Fruit fly (Drosophila melanogaster) whole organism, larva: Measurements from ENCODE around the gene inaE.

Source experiments
- noc ChIP-seq: fragments of 200-800 bp; sonication (Bioruptor generic); optimal IDR thresholded peaks from 3 replicates; lab custom pipeline; 2019; ENCODE audit warnings: missing biosample characterization, mild to moderate bottlenecking, missing genetic modification characterization, moderate library complexity

Gene inaE

DNA sequence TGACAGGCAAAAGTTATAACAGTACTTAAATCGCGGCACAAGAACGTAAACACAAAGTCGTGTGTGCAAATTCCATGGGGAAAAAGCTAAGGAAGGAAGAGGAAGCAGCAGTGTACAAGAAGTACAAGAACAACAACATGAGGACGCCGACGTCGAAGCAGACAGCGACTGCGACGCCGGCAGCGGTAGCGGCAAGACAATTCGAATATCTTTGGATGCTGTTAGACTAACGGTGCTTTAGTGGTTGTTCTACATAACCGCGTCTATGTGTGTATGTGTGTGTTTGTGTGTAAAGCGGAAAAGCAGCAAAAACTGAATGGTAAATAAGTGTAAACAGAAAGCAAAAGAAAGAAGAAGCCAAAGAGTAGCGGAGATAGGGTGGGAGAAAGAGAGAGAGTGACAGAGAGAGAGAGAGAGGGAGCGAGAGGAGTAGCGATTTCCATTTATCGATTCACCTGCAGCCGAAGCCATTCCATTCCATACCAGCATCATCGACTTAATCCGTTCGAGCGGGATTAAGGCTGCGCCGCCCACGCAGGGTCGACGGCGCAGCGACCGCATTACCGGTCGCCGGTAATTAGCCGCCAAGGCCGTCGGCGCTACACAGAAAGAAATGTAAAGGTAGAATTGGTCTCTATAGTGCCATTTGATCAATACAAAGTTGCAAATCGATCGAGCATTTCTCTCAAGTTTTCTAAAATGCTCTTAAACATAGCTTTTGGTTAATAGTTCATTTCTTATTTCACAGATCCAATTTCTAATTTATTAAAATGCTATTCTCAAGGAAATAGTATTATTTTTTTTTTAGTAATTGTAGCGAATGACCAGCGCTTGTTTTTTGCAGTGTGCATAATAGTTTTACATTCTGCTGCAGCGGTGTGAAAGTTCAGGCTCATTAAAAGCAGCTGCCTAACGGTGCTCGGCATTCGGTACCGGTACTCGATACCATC, 719 bp downstream of the inaE start:
- TF ChIP-seq noc (tag; lab: Kevin White, UChicago), result peak; percentile 7

DNA sequence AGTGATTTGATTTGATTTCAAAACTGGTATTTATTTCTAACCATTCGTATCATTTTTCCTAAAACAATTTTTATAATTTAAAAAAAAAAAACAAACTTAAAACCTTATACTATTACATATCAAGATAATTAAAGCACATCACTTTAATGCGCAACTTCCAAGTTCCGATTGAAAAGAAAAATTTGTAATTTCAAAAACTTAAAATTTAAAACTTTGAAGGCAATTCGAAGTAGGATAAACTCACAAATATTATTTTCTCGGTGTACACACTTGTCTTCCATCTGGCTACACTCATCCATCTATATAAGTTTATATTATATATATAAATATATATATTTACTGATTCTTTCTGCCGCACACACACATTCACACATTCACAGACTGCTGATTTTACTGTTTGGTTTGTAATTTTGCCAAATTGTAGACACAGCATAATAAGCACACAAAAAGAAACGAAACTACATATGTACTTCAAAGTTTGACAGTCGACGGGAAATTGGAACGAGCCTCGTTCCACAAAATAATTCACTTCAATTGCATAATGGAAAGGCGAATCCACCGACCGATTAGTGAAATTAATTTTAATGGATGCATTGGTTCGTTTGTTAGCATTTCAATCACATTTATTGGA, 2.6 kb downstream of the inaE start:
- no peak for TF ChIP-seq noc (tag; lab: Kevin White, UChicago)

DNA sequence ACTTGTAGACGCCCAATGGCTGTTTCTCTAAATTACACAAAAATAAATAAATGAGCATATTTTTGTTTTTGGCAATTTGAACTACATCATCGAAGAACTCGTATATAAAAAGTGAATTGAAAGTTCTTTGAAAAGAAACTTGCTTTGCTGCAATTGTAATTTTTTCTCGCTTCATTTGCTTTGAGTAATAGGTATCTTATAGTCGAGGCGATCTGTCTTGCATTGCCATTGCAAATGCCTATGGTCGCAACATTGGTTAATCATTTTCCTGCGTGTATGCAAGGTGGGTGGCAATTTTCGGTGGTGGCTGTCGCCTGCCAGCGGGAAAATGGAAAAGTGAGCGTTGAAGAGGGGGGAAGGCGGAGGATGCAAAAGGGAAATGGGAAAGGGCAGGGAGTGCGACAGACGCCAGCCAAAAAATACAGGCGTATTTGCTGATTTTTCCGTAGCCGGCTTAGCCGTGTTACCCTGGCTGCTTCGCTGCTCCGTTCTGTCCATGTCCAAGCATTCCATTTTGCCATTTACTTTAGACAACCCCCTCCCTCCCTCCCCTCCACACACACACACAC, 3.9 kb downstream of the inaE start:
- no peak for TF ChIP-seq noc (tag; lab: Kevin White, UChicago)

DNA sequence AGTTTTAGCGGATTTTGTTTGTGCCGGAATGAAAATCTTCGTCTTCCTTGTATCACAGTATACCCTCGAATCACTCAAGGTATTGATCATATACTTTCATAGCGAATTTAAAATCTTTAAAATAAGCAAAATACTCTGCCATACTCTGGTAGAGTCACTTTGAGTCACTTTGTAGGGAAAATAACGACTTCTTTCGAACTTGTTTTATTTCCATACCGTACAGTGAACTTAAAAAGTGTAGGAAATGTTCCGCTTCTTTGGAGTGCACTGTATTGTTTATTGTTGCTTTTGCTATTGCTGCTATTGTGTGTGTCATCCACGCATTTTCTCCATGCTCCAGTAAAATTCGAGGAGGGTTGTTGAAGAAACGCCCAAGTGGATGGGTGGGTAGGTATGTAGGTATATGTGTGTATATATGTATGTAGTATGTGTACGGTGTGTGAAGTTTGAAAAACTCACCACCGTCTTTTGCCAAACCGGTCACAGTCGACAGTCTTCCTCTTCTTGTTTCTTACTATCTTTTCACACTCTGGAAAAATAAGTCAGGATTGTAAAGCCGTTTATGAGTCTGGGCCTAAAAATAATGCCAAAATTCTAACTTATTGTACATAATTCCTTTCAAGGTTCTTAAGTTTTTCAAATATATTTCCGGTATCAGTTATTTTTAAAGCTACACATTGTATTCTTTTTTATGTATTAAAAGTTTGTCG, 5.6 kb downstream of the inaE start:
- TF ChIP-seq noc (tag; lab: Kevin White, UChicago), result no peak

DNA sequence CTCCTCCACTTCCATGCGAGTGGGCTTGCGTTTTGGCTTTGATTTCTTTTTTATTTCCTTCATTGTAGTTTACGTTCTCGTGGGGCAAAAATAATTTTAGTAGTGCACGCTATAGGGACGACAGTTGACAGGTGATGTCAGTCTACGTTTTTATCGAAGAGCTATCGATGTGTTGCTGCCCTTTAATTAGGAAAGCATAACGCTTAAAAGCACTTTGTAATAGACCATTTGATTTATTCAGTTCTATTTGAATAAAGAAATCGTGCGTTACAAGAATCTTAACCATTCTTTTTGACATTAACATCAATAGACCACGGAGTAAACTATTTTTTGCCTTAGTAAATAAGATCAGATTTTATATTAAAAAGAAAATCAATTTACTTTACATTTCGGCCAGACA, 7.5 kb downstream of the inaE start, which contains the start of gene CG10993:
Gene CG10993, minus strand, starts transcription at position 101 of the 400 bp plus-strand sequence.
- TF ChIP-seq noc (tag; lab: Kevin White, UChicago), result no peak

DNA sequence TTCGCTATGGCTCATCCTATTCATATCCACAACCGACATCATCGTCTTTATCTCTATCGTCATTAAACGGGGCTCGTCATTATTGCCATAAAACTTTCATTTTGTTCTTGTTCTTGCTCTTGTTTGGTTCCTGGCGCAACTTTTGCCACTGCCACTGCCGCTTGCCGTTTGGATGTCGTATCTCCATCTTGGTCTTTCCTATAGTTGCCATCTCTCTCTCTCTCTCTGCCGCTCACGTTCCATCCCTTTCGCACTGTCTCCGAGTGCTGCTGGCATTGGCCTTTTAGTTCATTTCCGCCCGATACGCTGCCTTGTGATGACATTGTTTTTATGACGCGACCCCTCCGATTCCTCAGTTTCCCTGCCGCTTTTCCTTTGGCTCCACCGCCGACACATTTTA, 8.9 kb downstream of the inaE start:
- TF ChIP-seq noc (tag; lab: Kevin White, UChicago), result no peak

DNA sequence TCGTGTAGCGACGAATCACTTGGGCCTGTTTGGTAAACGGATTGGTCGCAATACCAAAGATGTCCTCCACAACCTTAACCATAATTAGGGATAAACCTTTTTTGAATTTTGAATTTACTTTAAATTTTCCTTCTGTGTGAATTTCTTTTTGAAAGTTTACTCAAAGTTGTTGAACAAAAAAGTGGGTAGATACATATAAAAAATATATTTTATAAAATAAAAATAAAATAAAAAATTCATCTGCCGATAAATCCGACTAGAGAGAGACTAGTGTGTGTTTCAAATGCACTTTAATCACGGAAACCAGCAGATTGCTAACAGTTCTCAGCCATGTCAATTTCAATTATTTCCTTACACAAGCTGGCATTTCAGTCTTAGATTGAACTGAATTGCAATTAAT, 14.0 kb downstream of the inaE start, which contains the start of gene CG10996:
Gene CG10996, minus strand, starts transcription at position 101 of the 400 bp plus-strand sequence.
- no peak for TF ChIP-seq noc (tag; lab: Kevin White, UChicago)

DNA sequence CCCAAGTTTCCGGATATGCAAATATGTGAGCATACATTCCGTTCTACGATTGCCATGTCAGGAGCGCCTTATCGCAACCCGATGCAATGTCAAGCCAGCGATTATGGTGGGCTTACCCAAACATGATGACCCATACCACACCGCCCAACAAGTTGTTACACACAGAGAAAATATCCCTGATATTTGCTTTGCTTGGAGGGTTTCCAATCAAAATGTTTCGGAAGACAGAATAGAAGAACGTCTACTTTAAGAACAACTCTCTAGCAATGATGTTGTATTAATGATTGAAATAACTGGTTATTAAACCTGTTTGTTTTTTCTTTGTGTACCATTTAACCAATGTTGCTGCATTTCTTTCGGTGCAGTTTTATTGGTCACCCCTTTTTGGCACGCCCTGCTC, 17.2 kb downstream of the inaE start:
- TF ChIP-seq noc (tag; lab: Kevin White, UChicago), result no peak

DNA sequence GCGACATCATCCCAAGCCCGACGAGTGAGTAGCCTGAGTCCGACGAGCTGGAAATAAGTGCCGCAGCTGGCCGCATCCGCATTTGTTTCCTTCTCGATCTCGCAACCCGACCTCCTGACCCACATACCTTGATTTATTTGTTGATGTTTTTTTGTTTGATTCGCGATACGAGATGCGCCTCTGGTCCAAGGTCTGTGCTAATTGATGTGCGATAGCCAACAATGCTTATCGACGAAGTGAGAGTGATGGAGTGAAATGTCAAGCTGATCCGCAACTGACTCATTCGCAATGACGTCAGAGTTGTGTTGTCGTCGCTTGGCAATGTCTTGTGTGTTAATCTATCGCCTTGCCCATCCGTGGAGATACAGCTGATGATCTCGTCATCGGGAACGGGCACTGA, 20.9 kb downstream of the inaE start:
- TF ChIP-seq noc (tag; lab: Kevin White, UChicago), result peak; percentile 56

DNA sequence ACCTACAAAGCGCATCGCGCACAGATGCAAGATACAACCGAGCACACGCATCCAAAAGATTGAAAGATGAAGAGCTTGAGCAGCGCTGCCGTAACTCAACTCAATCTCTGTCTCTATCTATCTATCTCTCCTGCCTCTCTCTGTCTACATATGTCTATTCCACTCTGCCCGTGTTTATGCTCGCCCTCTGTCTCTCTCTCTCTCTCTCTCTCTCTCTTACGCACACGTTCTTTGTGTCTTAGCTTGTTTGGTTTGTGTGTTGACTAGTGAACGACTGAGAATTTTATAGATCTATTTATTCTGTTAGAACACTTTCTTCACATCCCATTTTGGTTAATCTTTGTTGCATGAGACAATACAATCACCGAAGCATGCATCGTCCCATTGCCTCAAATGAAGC, 22.0 kb downstream of the inaE start:
- TF ChIP-seq noc (tag; lab: Kevin White, UChicago), result no peak

DNA sequence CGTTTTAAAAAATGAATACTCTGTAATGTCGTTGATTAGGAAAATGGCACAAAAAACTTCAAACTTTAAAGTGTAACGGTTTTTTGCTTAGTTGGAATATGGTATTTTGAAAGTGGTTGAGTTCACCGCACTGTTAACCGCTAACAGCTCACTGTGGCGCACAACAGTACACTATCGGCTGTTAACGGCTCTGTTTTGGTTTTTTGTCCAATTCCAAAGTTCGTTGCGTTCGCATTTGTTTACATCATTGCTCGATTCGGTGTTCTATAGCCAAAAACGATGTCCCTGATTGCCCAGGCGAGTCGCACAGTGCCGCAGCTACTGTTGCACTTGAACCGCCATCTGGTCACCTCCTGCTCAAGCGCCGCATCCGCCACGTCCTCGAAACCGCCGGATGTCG, 28.0 kb downstream of the inaE start, which contains the start of gene CG11095:
Gene CG11095, plus strand, starts transcription at position 205 of the 400 bp plus-strand sequence.
- no peak for TF ChIP-seq noc (tag; lab: Kevin White, UChicago)

DNA sequence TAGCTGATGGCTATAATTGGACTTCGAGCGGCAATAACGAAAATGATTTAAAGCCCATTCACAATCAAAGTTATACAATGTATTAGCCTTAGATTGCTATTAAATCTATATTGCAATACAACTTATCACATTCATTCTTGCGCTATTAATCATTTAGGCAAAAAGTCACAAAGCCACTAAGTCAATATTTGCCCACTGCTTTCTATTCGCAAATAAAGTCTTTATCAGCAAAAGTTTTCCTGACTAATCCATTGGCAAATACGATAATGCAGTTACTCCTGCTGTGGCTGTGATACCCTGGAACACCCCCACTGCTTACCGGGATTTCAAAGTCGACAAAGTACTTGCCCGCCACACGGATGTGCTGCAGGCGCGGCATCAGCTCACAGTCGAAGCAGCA, 30.5 kb downstream of the inaE start:
- TF ChIP-seq noc (tag; lab: Kevin White, UChicago), result no peak

DNA sequence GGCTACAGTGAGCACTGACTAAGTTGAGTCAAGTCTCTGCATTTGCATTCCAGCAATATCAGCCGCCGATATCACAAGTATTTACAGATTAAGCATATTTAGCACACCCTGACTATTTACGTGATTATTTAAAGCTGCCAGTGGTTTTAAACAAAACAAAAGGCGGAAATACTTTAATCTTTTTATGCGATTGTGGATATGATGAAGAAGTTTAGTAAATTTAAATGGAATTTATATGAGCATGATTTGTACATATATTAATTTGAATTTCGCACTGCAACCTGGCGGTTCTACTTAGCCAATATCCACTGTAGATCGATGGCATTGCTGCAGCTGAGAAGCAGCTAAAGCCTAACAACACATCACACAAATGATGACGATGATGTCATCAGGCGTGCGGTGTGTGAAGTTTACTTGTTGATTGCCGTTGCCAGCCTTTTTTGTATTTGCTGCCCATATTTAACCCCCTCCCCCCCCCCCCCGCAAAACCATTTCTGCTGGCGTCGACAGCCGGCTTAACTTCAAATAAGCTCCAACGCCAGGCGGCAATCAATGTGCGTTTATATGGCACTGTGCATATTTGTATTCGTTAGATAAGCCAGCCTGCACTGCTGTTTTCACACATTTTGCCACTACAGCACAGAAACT, 32.1 kb downstream of the inaE start:
- TF ChIP-seq noc (tag; lab: Kevin White, UChicago), result peak; percentile 79

DNA sequence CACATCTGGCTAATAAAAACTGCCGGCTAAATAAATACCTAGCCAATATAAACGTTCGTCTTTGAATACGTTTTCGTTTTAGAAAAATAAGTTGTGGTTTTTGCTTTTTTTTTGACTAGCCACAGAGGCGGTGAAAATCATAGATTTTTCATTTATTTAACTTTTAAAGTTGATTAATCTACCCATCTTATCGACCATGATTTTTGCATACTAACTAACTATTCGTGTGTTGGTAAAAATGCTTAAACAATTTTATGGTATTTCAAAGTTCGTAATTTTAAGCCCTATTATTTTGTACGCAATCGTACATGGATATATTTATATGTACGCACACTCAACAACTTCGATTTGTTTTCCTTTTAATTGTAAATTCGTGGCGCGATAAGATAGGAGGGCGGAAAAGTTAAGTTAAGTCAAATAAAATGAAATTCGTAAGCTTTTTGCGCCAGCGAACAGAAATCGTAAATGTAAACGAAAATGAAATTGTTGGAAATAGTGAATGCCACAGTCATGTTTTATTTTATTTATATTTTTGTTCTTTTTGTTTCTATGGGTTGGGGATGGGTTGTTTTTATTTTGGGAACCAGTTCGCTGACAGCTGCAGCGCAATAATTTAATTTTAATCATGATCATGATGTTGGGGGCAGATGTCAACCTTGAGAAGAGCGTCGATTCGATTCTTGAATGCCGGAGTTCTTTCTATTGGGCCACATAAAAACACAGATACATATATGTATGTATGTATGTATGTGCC, 34.1 kb downstream of the inaE start:
- TF ChIP-seq noc (tag; lab: Kevin White, UChicago), result no peak
